Worm (Caenorhabditis elegans) whole organism, mixed stage, embryonic: ENCODE results near the gene glr-2.

Source experiments
- M03D4.4 ChIP-seq: sonication (generic microtip); optimal IDR thresholded peaks from 2 replicates; lab custom pipeline; 2017; ENCODE audit warnings: mild to moderate bottlenecking, missing genetic modification characterization, missing compliant biosample characterization
- bed-3 ChIP-seq: fragments of 200-800 bp; sonication (Bioruptor generic); optimal IDR thresholded peaks from 3 replicates; lab custom pipeline; 2018; ENCODE audit warnings: mild to moderate bottlenecking, missing genetic modification characterization, moderate library complexity, missing compliant biosample characterization
- blmp-1 ChIP-seq: fragments of 150-350 bp; optimal IDR thresholded peaks from 2 replicates; lab custom pipeline; 2014; ENCODE audit warnings: missing biosample characterization, missing genetic modification characterization
- ceh-39 ChIP-seq: fragments of 150-350 bp; optimal IDR thresholded peaks from 2 replicates; lab custom pipeline; 2014; ENCODE audit warnings: missing biosample characterization, missing genetic modification characterization
- ceh-43 ChIP-seq: fragments of 200-800 bp; sonication (Bioruptor generic); optimal IDR thresholded peaks from 2 replicates; lab custom pipeline; 2018; ENCODE audit warnings: mild to moderate bottlenecking, missing genetic modification characterization, moderate library complexity, missing compliant biosample characterization
- ceh-83 ChIP-seq: fragments of 200-800 bp; sonication (Bioruptor generic); optimal IDR thresholded peaks from 2 replicates; lab custom pipeline; 2018; ENCODE audit warnings: mild to moderate bottlenecking, missing genetic modification characterization, missing compliant biosample characterization
- ces-1 ChIP-seq: fragments of 150-350 bp; optimal IDR thresholded peaks from 2 replicates; lab custom pipeline; 2014; ENCODE audit warnings: missing biosample characterization, missing genetic modification reagents, missing genetic modification characterization
- cnd-1 ChIP-seq: fragments of 200-800 bp; sonication (Bioruptor generic); optimal IDR thresholded peaks from 2 replicates; lab custom pipeline; 2018; ENCODE audit warnings: mild to moderate bottlenecking, missing genetic modification characterization, missing compliant biosample characterization
- drap-1 ChIP-seq: fragments of 200-800 bp; sonication (Bioruptor generic); optimal IDR thresholded peaks from 3 replicates; lab custom pipeline; 2018; ENCODE audit warnings: mild to moderate bottlenecking, missing genetic modification characterization, missing compliant biosample characterization
- elt-3 ChIP-seq: fragments of 150-350 bp; optimal IDR thresholded peaks from 2 replicates; lab custom pipeline; 2014; ENCODE audit warnings: missing biosample characterization, missing genetic modification characterization
- flh-1 ChIP-seq: fragments of 200-800 bp; sonication (Bioruptor generic); optimal IDR thresholded peaks from 2 replicates; lab custom pipeline; 2018; ENCODE audit warnings: mild to moderate bottlenecking, missing genetic modification characterization, moderate library complexity, missing compliant biosample characterization
- hlh-1 ChIP-seq: fragments of 150-350 bp; optimal IDR thresholded peaks from 2 replicates; lab custom pipeline; 2014; ENCODE audit warnings: missing biosample characterization, missing genetic modification reagents, missing genetic modification characterization
- lin-32 ChIP-seq: fragments of 200-800 bp; sonication (Bioruptor generic); optimal IDR thresholded peaks from 2 replicates; lab custom pipeline; 2018; ENCODE audit warnings: mild to moderate bottlenecking, missing genetic modification characterization, missing compliant biosample characterization
- lsy-2 ChIP-seq: fragments of 150-350 bp; optimal IDR thresholded peaks from 2 replicates; lab custom pipeline; 2014; ENCODE audit warnings: missing biosample characterization, missing genetic modification characterization
- mab-5 ChIP-seq: fragments of 150-350 bp; optimal IDR thresholded peaks from 2 replicates; lab custom pipeline; 2014; ENCODE audit warnings: missing biosample characterization, missing genetic modification characterization
- mep-1 ChIP-seq: fragments of 150-350 bp; optimal IDR thresholded peaks from 2 replicates; lab custom pipeline; 2017; ENCODE audit warnings: missing biosample characterization, missing genetic modification reagents, missing genetic modification characterization, inconsistent platforms
- mls-2 ChIP-seq: sonication (generic microtip); optimal IDR thresholded peaks from 2 replicates; lab custom pipeline; 2016; ENCODE audit warnings: mild to moderate bottlenecking, missing genetic modification characterization, moderate library complexity, missing compliant biosample characterization
- nhr-12 ChIP-seq: fragments of 150-350 bp; optimal IDR thresholded peaks from 2 replicates; lab custom pipeline; 2014; ENCODE audit warnings: missing biosample characterization, missing genetic modification characterization
- nhr-2 ChIP-seq: fragments of 150-350 bp; optimal IDR thresholded peaks from 2 replicates; lab custom pipeline; 2014; ENCODE audit warnings: missing biosample characterization, missing genetic modification characterization
- nhr-237 ChIP-seq: fragments of 150-350 bp; optimal IDR thresholded peaks from 2 replicates; lab custom pipeline; 2014; ENCODE audit warnings: missing biosample characterization, missing genetic modification characterization
- nhr-28 ChIP-seq: fragments of 150-350 bp; optimal IDR thresholded peaks from 2 replicates; lab custom pipeline; 2014; ENCODE audit warnings: missing biosample characterization, missing genetic modification characterization
- nhr-76 ChIP-seq: sonication (generic microtip); optimal IDR thresholded peaks from 2 replicates; lab custom pipeline; 2017; ENCODE audit warnings: missing biosample characterization, missing genetic modification characterization
- sem-2 ChIP-seq: fragments of 200-800 bp; sonication (Bioruptor generic); optimal IDR thresholded peaks from 2 replicates; lab custom pipeline; 2018; ENCODE audit warnings: mild to moderate bottlenecking, missing genetic modification characterization, missing compliant biosample characterization
- snpc-4 ChIP-seq: fragments of 150-350 bp; optimal IDR thresholded peaks from 2 replicates; lab custom pipeline; 2014; ENCODE audit warnings: missing biosample characterization, missing genetic modification characterization
- tbx-8 ChIP-seq: fragments of 200-800 bp; sonication (Bioruptor generic); optimal IDR thresholded peaks from 2 replicates; lab custom pipeline; 2018; ENCODE audit warnings: mild to moderate bottlenecking, missing genetic modification characterization, moderate library complexity, missing compliant biosample characterization
- unc-120 ChIP-seq: sonication (generic microtip); optimal IDR thresholded peaks from 2 replicates; lab custom pipeline; 2017; ENCODE audit warnings: missing genetic modification characterization, missing compliant biosample characterization; ENCODE audit not compliant: poor library complexity, severe bottlenecking
- unc-39 ChIP-seq: fragments of 150-350 bp; optimal IDR thresholded peaks from 2 replicates; lab custom pipeline; 2014; ENCODE audit warnings: missing biosample characterization, missing genetic modification characterization
- unc-62 ChIP-seq: fragments of 150-350 bp; optimal IDR thresholded peaks from 2 replicates; lab custom pipeline; 2014; ENCODE audit warnings: missing biosample characterization, missing genetic modification reagents, missing genetic modification characterization
- zip-8 ChIP-seq: fragments of 150-350 bp; optimal IDR thresholded peaks from 2 replicates; lab custom pipeline; 2014; ENCODE audit warnings: missing biosample characterization, missing genetic modification characterization
- ztf-11 ChIP-seq: fragments of 150-350 bp; optimal IDR thresholded peaks from 2 replicates; lab custom pipeline; 2014; ENCODE audit warnings: missing biosample characterization, missing genetic modification characterization

Gene glr-2

DNA sequence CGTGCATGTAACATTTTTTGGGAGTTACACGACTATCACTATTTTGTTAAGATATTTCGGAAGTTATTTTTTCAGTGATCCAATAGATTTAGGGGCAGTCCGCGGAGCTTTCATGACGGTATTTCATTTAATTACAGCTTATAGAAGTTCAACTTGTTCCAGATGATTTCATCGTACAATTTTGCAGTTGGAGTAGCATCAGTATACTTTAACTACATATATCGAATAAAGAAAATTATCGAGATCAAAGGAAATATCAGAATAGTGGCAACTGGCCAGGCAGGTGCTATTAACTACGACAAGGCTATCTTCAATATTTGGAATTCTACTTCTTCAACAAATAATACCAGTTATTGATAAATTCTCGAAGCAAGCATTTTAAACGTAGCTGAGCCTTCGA, 33.7 kb upstream of the glr-2 start:
- no peak for TF ChIP-seq bed-3 (GFP tag; lab: Kevin White, UChicago)
- TF ChIP-seq ces-1 = no peak
- TF ChIP-seq, all 35 proteins: peak for 0

DNA sequence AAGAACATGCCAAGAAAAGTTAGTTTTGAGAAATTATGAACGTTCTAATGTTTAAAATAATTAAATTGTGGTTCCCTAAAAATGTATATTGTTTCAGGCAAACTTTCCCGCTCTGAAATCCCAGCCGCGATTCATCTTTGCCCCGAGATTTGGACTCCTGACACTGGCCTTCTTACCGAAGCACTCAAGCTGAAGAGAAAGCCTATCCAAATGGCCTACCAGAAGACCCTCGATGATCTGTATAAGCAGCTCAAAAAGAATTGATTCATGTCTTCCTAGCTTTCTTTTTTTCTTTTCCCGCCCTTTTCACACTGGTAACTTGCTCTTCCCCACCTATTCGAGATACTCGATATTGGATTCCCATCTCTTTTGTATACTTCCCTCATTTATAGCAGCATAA, 25.3 kb upstream of the glr-2 start:
- TF ChIP-seq nhr-12 (tag; lab: Kevin White, UChicago) (no peak), elt-3 (tag; lab: Kevin White, UChicago) (no peak), mls-2 (tag; lab: Kevin White, UChicago) (no peak), nhr-28 (tag; lab: Kevin White, UChicago) (no peak), ceh-83 (GFP tag; lab: Kevin White, UChicago) (no peak), unc-62 (no peak), snpc-4 (tag; lab: Kevin White, UChicago) (no peak), ztf-11 (no peak), tbx-8 (GFP tag; lab: Kevin White, UChicago) (no peak)

DNA sequence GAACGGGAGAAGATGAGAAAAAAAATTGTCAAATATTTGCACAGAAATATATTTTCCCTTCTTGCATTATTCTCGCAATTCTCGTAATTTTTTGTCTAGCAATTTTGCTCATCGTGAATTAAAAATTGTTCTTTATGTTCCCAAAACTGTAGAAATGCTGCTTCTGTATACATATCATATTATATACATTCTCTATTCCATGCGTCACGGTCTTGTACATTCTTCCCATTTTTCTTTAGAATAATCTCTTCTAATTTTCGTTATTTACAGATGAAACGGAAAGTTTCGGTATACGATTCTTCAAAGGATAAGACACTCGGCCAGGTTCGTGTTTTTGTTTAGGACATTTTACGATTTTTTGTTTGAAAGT, 22.8 kb upstream of the glr-2 start, which contains the start of gene acs-4:
acs-4 (plus strand) TSS at position 271 of the 370 bp plus-strand sequence.
- no peak for TF ChIP-seq nhr-28 (tag; lab: Kevin White, UChicago)
- no peak for TF ChIP-seq nhr-76
- TF ChIP-seq sem-2 (GFP tag; lab: Kevin White, UChicago) = no peak
- no peak for TF ChIP-seq blmp-1
- no peak for TF ChIP-seq snpc-4 (tag; lab: Kevin White, UChicago)
- TF ChIP-seq nhr-2 (tag; lab: Kevin White, UChicago) = no peak
- TF ChIP-seq ceh-83 (GFP tag; lab: Kevin White, UChicago) = no peak
- TF ChIP-seq unc-39 (tag; lab: Kevin White, UChicago) = no peak
- no peak for TF ChIP-seq flh-1
- TF ChIP-seq ces-1 = no peak
- TF ChIP-seq elt-3 (tag; lab: Kevin White, UChicago) = no peak
- no peak for TF ChIP-seq mab-5 (tag; lab: Kevin White, UChicago)
- no peak for TF ChIP-seq unc-120
- no peak for TF ChIP-seq cnd-1
- TF ChIP-seq ceh-43 = no peak
- TF ChIP-seq ztf-11 = no peak
- no peak for TF ChIP-seq lin-32 (GFP tag; lab: Kevin White, UChicago)
- no peak for TF ChIP-seq tbx-8 (GFP tag; lab: Kevin White, UChicago)
- no peak for TF ChIP-seq hlh-1 (tag; lab: Kevin White, UChicago)
- TF ChIP-seq M03D4.4 (tag; lab: Kevin White, UChicago) = no peak

DNA sequence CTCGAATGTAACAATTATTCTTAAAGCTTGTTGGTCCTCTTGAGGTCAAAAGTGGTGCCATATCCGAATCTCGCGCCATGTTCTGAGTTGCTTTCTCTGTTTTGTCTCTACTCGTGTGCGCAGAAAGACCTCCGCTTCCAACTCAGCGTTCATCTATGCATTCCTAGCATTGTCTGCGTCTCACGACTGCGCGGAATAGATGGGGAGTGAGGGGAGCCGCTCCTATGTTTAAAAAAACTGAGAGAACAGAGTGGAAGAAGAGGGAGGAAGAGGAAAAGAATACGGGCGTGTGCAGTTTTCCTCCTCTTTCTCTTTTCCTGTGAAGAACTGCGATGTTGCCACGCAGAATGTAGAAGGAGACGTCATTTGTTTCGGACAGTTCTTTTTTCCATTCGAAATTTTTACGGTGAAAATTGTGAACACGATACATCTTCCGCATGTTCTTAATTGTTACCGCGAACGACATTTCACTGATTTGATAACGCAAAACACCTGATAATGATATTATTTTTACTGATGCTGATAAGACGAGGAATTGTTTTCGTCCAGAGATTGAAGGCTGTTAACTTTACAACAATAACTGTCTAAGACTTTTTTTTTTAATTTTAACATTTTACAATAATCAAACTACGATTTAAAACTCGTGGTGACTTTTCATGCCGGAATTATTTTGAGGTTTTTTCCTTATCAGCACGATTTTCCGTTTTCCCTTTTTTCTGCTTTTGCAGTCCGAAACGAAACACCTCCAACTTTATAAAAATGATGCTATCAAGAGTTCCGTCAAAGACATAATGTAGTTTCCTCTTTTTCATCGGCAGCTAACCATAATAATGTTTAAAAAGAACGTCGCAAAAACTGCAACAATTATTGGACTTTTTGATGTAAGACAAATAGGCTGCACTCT, 22.2 kb upstream of the glr-2 start:
- no peak for TF ChIP-seq hlh-1 (tag; lab: Kevin White, UChicago)
- TF ChIP-seq mep-1 (tag; lab: Kevin White, UChicago) = no peak
- no peak for TF ChIP-seq ceh-39 (tag; lab: Kevin White, UChicago)
- no peak for TF ChIP-seq unc-62
- TF ChIP-seq blmp-1 = no peak
- no peak for TF ChIP-seq ceh-83 (GFP tag; lab: Kevin White, UChicago)
- peak; percentile 11 for TF ChIP-seq drap-1
- TF ChIP-seq zip-8 (tag; lab: Kevin White, UChicago) = no peak
- no peak for TF ChIP-seq bed-3 (GFP tag; lab: Kevin White, UChicago)
- no peak for TF ChIP-seq unc-120
- peak; percentile 6 for TF ChIP-seq nhr-237 (tag; lab: Kevin White, UChicago)

DNA sequence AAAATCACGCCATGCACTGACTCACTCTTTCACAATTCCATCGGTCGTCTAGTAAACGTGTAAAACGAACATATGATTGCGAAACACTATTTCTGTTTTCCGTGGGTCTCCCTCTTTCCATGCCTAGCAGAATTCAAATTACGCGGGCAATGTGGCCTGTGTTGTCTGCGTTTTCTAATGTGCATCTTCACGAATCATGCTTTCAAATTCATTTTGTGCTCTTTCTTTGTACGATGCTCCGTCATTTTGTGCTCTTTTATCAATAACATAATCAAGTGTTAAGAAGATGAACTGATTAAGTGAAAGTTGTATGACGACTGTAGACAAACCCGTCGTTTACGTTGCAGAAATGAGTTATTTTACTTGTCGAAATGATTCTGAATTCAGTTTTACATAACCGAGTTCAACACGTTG, 21.1 kb upstream of the glr-2 start:
- TF ChIP-seq nhr-76 (no peak), mep-1 (tag; lab: Kevin White, UChicago) (no peak), ces-1 (peak; percentile 10), tbx-8 (GFP tag; lab: Kevin White, UChicago) (no peak), mab-5 (tag; lab: Kevin White, UChicago) (no peak), lsy-2 (tag; lab: Kevin White, UChicago) (no peak), sem-2 (GFP tag; lab: Kevin White, UChicago) (no peak), cnd-1 (no peak), ceh-83 (GFP tag; lab: Kevin White, UChicago) (no peak)
